Worm (Caenorhabditis elegans) whole organism, L4 larva: ENCODE measurements around the gene xpf-1.

ENCODE experiments used
- ceh-32 ChIP-seq: sonication (generic microtip); optimal IDR thresholded peaks from 2 replicates; lab custom pipeline; 2016; ENCODE audit warnings: mild to moderate bottlenecking, missing genetic modification characterization, missing compliant biosample characterization; ENCODE audit not compliant: poor library complexity
- nhr-10 ChIP-seq: fragments of 150-350 bp; optimal IDR thresholded peaks from 2 replicates; lab custom pipeline; 2014; ENCODE audit warnings: missing biosample characterization, missing genetic modification characterization
- nhr-237 ChIP-seq: sonication (generic microtip); optimal IDR thresholded peaks from 2 replicates; lab custom pipeline; 2017; ENCODE audit warnings: missing biosample characterization, missing genetic modification characterization
- pha-4 ChIP-seq, 2 experiments: fragments of 150-350 bp in 1 of 2; fragments of 200-800 bp in 1 of 2; sonication (Bioruptor generic) in 1 of 2; IDR thresholded peaks in 1 of 2; optimal IDR thresholded peaks in 1 of 2; 2 replicates each; pipeline versions ENCODE4 v1.3.6 to Lab custom; 2014 to 2022; ENCODE audit warnings: missing genetic modification characterization in 2 of 2, missing genetic modification reagents in 2 of 2, missing biosample characterization in 1 of 2, missing compliant biosample characterization in 1 of 2
- unc-39 ChIP-seq: sonication (generic microtip); optimal IDR thresholded peaks from 2 replicates; lab custom pipeline; 2017; ENCODE audit warnings: missing biosample characterization, missing genetic modification characterization
- ztf-11 ChIP-seq: fragments of 150-350 bp; optimal IDR thresholded peaks from 2 replicates; lab custom pipeline; 2014; ENCODE audit warnings: missing biosample characterization, missing genetic modification characterization

- TF ChIP-seq unc-39 (tag; lab: Kevin White, UChicago) (no peak), nhr-237 (tag; lab: Kevin White, UChicago) (no peak), pha-4 (GFP tag; IDR thresholded peaks at IDR 0.05; lab: Robert Waterston, UW) (no peak), pha-4 (tag; optimal IDR thresholded peaks at IDR 0.05; lab: Kevin White, UChicago) (no peak), ztf-11 (tag; lab: Kevin White, UChicago) (no peak), nhr-10 (tag; lab: Kevin White, UChicago) (no peak), ceh-32 (tag; lab: Kevin White, UChicago) (no peak)
Measured at ce11 chrII:11751615-11752174, 55.7 kb downstream of the xpf-1 start.
